Fruit fly (Drosophila melanogaster) whole organism, embryonic: ENCODE data around the gene CG1951.
A peak's percentile ranks its signal among the peaks of the same experiment; 100 is the strongest.

Source experiments
- BEAF-32 ChIP-seq: fragments of 200-800 bp; sonication (Bioruptor generic); optimal IDR thresholded peaks from 3 replicates; lab custom pipeline; 2017; ENCODE audit warnings: missing biosample characterization, missing genetic modification characterization, mild to moderate bottlenecking, moderate library complexity, missing genetic modification reagents
- CG11695 ChIP-seq: fragments of 200-800 bp; sonication (Bioruptor generic); IDR thresholded peaks from 3 replicates; pipeline ENCODE4 v1.3.6; 2022; ENCODE audit warnings: missing biosample characterization, missing genetic modification characterization
- CG11696 ChIP-seq: fragments of 200-800 bp; sonication (Bioruptor generic); IDR thresholded peaks from 2 replicates; pipeline ENCODE4 v1.3.6; 2022; ENCODE audit warnings: missing biosample characterization, missing genetic modification characterization
- CG12071 ChIP-seq: fragments of 200-800 bp; sonication (Bioruptor generic); optimal IDR thresholded peaks from 3 replicates; lab custom pipeline; 2018; ENCODE audit warnings: missing biosample characterization, mild to moderate bottlenecking, missing genetic modification characterization
- CG12104 ChIP-seq: fragments of 200-800 bp; sonication (Bioruptor generic); optimal IDR thresholded peaks from 3 replicates; lab custom pipeline; 2016; ENCODE audit warnings: missing biosample characterization, missing genetic modification characterization
- CG12155 ChIP-seq: fragments of 200-800 bp; sonication (Bioruptor generic); optimal IDR thresholded peaks from 3 replicates; lab custom pipeline; 2016; ENCODE audit warnings: missing biosample characterization, missing genetic modification characterization
- CG12299 ChIP-seq: fragments of 200-800 bp; sonication (Bioruptor generic); optimal IDR thresholded peaks from 2 replicates; lab custom pipeline; 2018; ENCODE audit warnings: missing biosample characterization, mild to moderate bottlenecking, missing genetic modification characterization
- CG12744 ChIP-seq: fragments of 200-800 bp; sonication (Bioruptor generic); optimal IDR thresholded peaks from 2 replicates; lab custom pipeline; 2016; ENCODE audit warnings: missing biosample characterization, missing genetic modification characterization
- CG15696 ChIP-seq: fragments of 200-800 bp; sonication (Bioruptor generic); optimal IDR thresholded peaks from 2 replicates; lab custom pipeline; 2019; ENCODE audit warnings: missing biosample characterization, mild to moderate bottlenecking, missing genetic modification characterization, moderate library complexity
- CG1647 ChIP-seq: fragments of 200-800 bp; sonication (Bioruptor generic); optimal IDR thresholded peaks from 3 replicates; lab custom pipeline; 2016; ENCODE audit warnings: missing biosample characterization, missing genetic modification characterization
- CG16813 ChIP-seq: fragments of 200-800 bp; sonication (Bioruptor generic); IDR thresholded peaks from 3 replicates; pipeline ENCODE4 v1.3.6; 2022; ENCODE audit warnings: missing biosample characterization, missing genetic modification characterization; ENCODE audit not compliant: partially characterized antibody
- CG17328 ChIP-seq: fragments of 200-800 bp; sonication (Bioruptor generic); IDR thresholded peaks from 2 replicates; pipeline ENCODE4 v1.3.6; 2022; ENCODE audit warnings: missing biosample characterization, missing genetic modification characterization
- CG17359 ChIP-seq: fragments of 200-800 bp; sonication (Bioruptor generic); optimal IDR thresholded peaks from 3 replicates; lab custom pipeline; 2018; ENCODE audit warnings: missing biosample characterization, mild to moderate bottlenecking, missing genetic modification characterization, moderate library complexity
- CG17912 ChIP-seq: fragments of 200-800 bp; sonication (Bioruptor generic); optimal IDR thresholded peaks from 2 replicates; lab custom pipeline; 2018; ENCODE audit warnings: missing biosample characterization, mild to moderate bottlenecking, missing genetic modification characterization
- CG2712 ChIP-seq: fragments of 200-800 bp; optimal IDR thresholded peaks from 3 replicates; lab custom pipeline; 2019; ENCODE audit warnings: missing biosample characterization, mild to moderate bottlenecking, missing genetic modification characterization, moderate library complexity
- CG31441 ChIP-seq: fragments of 200-800 bp; sonication (Bioruptor generic); IDR thresholded peaks from 2 replicates; pipeline ENCODE4 v1.3.6; 2022; ENCODE audit warnings: missing biosample characterization, missing genetic modification characterization
- CG42726 ChIP-seq: fragments of 200-800 bp; sonication (Bioruptor generic); IDR thresholded peaks from 2 replicates; pipeline ENCODE4 v1.3.6; 2022; ENCODE audit warnings: missing biosample characterization, missing genetic modification characterization; ENCODE audit not compliant: partially characterized antibody
- CG4617 ChIP-seq: fragments of 200-800 bp; sonication (Bioruptor generic); optimal IDR thresholded peaks from 3 replicates; lab custom pipeline; 2016; ENCODE audit warnings: missing biosample characterization, missing genetic modification characterization, borderline replicate concordance
- CG6654 ChIP-seq: fragments of 200-800 bp; sonication (Bioruptor generic); optimal IDR thresholded peaks from 2 replicates; lab custom pipeline; 2017; ENCODE audit warnings: missing biosample characterization, mild to moderate bottlenecking, missing genetic modification characterization
- CG7928 ChIP-seq: fragments of 200-800 bp; sonication (Bioruptor generic); optimal IDR thresholded peaks from 2 replicates; lab custom pipeline; 2017; ENCODE audit warnings: missing biosample characterization, mild to moderate bottlenecking, missing genetic modification characterization
- CG8359 ChIP-seq: fragments of 200-800 bp; sonication (Bioruptor generic); optimal IDR thresholded peaks from 2 replicates; lab custom pipeline; 2017; ENCODE audit warnings: missing biosample characterization, mild to moderate bottlenecking, missing genetic modification characterization, borderline replicate concordance
- CG8924 ChIP-seq: fragments of 200-800 bp; optimal IDR thresholded peaks from 3 replicates; lab custom pipeline; 2019; ENCODE audit warnings: missing biosample characterization, mild to moderate bottlenecking, missing genetic modification characterization, moderate library complexity
- D19B ChIP-seq: fragments of 200-800 bp; sonication (Bioruptor generic); optimal IDR thresholded peaks from 2 replicates; lab custom pipeline; 2017; ENCODE audit warnings: missing biosample characterization, mild to moderate bottlenecking, missing genetic modification characterization
- Dip2 ChIP-seq: fragments of 200-800 bp; sonication (Bioruptor generic); IDR thresholded peaks from 2 replicates; pipeline ENCODE4 v1.3.6; 2022; ENCODE audit warnings: missing biosample characterization, missing genetic modification characterization
- Doc3 ChIP-seq: fragments of 200-800 bp; sonication (Bioruptor generic); IDR thresholded peaks from 3 replicates; pipeline ENCODE4 v1.3.6; 2022; ENCODE audit warnings: missing biosample characterization, missing genetic modification characterization; ENCODE audit not compliant: partially characterized antibody
- Fer2 ChIP-seq: fragments of 200-800 bp; sonication (Bioruptor generic); optimal IDR thresholded peaks from 2 replicates; lab custom pipeline; 2018; ENCODE audit warnings: missing biosample characterization, mild to moderate bottlenecking, missing genetic modification characterization, moderate library complexity
- H2.0 ChIP-seq: fragments of 200-800 bp; sonication (Bioruptor generic); IDR thresholded peaks from 2 replicates; pipeline ENCODE4 v1.3.6; 2022; ENCODE audit warnings: missing biosample characterization, missing genetic modification characterization
- HLH3B ChIP-seq: fragments of 200-800 bp; sonication (Bioruptor generic); IDR thresholded peaks from 2 replicates; pipeline ENCODE4 v1.3.6; 2022; ENCODE audit warnings: missing biosample characterization, missing genetic modification characterization
- HLHmδ ChIP-seq: fragments of 200-800 bp; sonication (Bioruptor generic); optimal IDR thresholded peaks from 2 replicates; lab custom pipeline; 2018; ENCODE audit warnings: missing biosample characterization, mild to moderate bottlenecking, missing genetic modification characterization, moderate library complexity
- Mes4 ChIP-seq: fragments of 200-800 bp; sonication (Bioruptor generic); optimal IDR thresholded peaks from 2 replicates; lab custom pipeline; 2016; ENCODE audit warnings: missing biosample characterization, missing genetic modification characterization
- NK7.1 ChIP-seq: fragments of 200-800 bp; sonication (Bioruptor generic); optimal IDR thresholded peaks from 3 replicates; lab custom pipeline; 2016; ENCODE audit warnings: missing biosample characterization, missing genetic modification characterization
- Nf-YB ChIP-seq: fragments of 200-800 bp; sonication (Bioruptor generic); optimal IDR thresholded peaks from 3 replicates; lab custom pipeline; 2019; ENCODE audit warnings: missing biosample characterization, mild to moderate bottlenecking, missing genetic modification characterization, moderate library complexity
- NfI ChIP-seq: fragments of 200-800 bp; sonication (Bioruptor generic); optimal IDR thresholded peaks from 3 replicates; lab custom pipeline; 2018; ENCODE audit warnings: missing biosample characterization, mild to moderate bottlenecking, missing genetic modification characterization, moderate library complexity
- PHDP ChIP-seq: fragments of 200-800 bp; sonication (Bioruptor generic); optimal IDR thresholded peaks from 3 replicates; lab custom pipeline; 2018; ENCODE audit warnings: missing biosample characterization, mild to moderate bottlenecking, missing genetic modification characterization, moderate library complexity
- Side ChIP-seq: fragments of 200-800 bp; sonication (Bioruptor generic); optimal IDR thresholded peaks from 2 replicates; lab custom pipeline; 2016; ENCODE audit warnings: missing biosample characterization, missing genetic modification characterization
- Taf1 ChIP-seq: fragments of 200-800 bp; sonication (Bioruptor generic); IDR thresholded peaks from 2 replicates; pipeline ENCODE4 v1.3.6; 2022; ENCODE audit warnings: missing biosample characterization, missing genetic modification characterization
- cad ChIP-seq: fragments of >200 bp; optimal IDR thresholded peaks from 2 replicates; lab custom pipeline; 2017; ENCODE audit warnings: missing biosample characterization, missing genetic modification characterization
- cato ChIP-seq: fragments of 200-800 bp; sonication (Bioruptor generic); optimal IDR thresholded peaks from 2 replicates; lab custom pipeline; 2016; ENCODE audit warnings: missing biosample characterization, missing genetic modification characterization, borderline replicate concordance
- chn ChIP-seq: fragments of 200-800 bp; sonication (Bioruptor generic); optimal IDR thresholded peaks from 2 replicates; lab custom pipeline; 2016; ENCODE audit warnings: missing biosample characterization, missing genetic modification characterization
- crol ChIP-seq: fragments of 200-800 bp; sonication (Bioruptor generic); IDR thresholded peaks from 2 replicates; pipeline ENCODE4 v1.3.6; 2022; ENCODE audit warnings: missing biosample characterization, missing genetic modification characterization
- da ChIP-seq: fragments of 200-800 bp; sonication (Bioruptor generic); optimal IDR thresholded peaks from 2 replicates; lab custom pipeline; 2016; ENCODE audit warnings: missing biosample characterization, missing genetic modification characterization
- ham ChIP-seq: fragments of 200-800 bp; sonication (Bioruptor generic); IDR thresholded peaks from 2 replicates; pipeline ENCODE4 v1.3.6; 2022; ENCODE audit warnings: missing biosample characterization, missing genetic modification characterization
- ind ChIP-seq: fragments of 200-800 bp; sonication (Bioruptor generic); optimal IDR thresholded peaks from 3 replicates; lab custom pipeline; 2016; ENCODE audit warnings: missing biosample characterization, missing genetic modification characterization
- nmo ChIP-seq: fragments of 200-800 bp; sonication (Bioruptor generic); optimal IDR thresholded peaks from 2 replicates; lab custom pipeline; 2018; ENCODE audit warnings: missing biosample characterization, mild to moderate bottlenecking, missing genetic modification characterization, moderate library complexity
- onecut ChIP-seq: fragments of 200-800 bp; sonication (Bioruptor generic); IDR thresholded peaks from 2 replicates; pipeline ENCODE4 v1.3.6; 2022; ENCODE audit warnings: missing biosample characterization, missing genetic modification characterization
- slou ChIP-seq: fragments of 200-800 bp; sonication (Bioruptor generic); optimal IDR thresholded peaks from 3 replicates; lab custom pipeline; 2016; ENCODE audit warnings: missing biosample characterization, missing genetic modification characterization
- toy ChIP-seq: fragments of 200-800 bp; sonication (Bioruptor generic); IDR thresholded peaks from 2 replicates; pipeline ENCODE4 v1.3.6; 2022; ENCODE audit warnings: missing biosample characterization, missing genetic modification characterization
- wor ChIP-seq: fragments of 200-800 bp; sonication (Bioruptor generic); IDR thresholded peaks from 2 replicates; pipeline ENCODE4 v1.3.6; 2022; ENCODE audit warnings: missing biosample characterization, missing genetic modification characterization
- zfh1 ChIP-seq: fragments of 200-800 bp; sonication (Bioruptor generic); IDR thresholded peaks from 3 replicates; pipeline ENCODE4 v1.3.6; 2022; ENCODE audit warnings: missing biosample characterization, missing genetic modification characterization

CG1951 gene

DNA sequence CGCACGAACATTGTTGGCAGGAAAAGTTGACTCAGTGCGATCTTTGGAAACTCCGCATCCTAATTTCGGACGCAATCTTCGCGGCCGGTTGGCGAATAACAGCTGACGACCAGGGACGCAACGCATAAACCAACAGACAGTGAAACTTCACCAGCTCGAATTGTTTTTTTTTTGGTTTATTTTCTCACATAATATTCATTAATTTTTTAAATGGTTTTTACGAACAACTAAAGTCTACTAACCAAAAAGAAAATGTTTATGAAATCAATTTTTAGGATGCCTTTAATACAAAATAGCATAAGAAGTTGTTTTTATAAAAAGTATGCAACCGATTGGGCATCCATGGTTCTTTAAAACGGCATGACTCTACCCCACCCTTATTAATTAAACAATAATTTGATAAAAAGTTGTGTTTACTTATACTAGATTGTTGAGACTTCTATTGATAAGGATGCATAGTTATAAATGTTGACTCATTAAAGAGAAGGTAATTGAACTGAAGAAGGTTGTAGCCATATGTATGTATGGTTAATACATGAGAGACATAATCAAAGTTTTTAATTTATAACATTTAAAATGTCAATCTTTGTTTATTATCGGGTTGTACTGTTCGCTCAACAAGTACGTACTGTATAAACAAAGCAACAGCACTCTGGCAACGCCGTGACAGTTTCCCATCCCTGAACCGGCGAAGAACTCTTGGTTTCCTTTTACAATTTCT lies 7.0 kb downstream of the CG1951 start, which contains the start of the genes beta4GalNAcTB and Cpsf100 (continued):
- TF ChIP-seq Fer2 (peak; percentile 31), crol (GFP tag; lab: Robert Waterston, UW) (no peak), wor (GFP tag; lab: Robert Waterston, UW) (peak; percentile 21; the same call in 1 of the 2 replicates), CG4617 (GFP tag; lab: Kevin White, UChicago) (peak; percentile 4), NfI (GFP tag; lab: Kevin White, UChicago) (peak; percentile 62), CG11696 (0 out of 2 replicates have a peak, but pooled peaks have one; percentile 37), Doc3 (GFP tag; lab: Robert Waterston, UW) (no peak), CG12104 (GFP tag; lab: Kevin White, UChicago) (peak; percentile 79), CG7928 (peak; percentile 91), D19B (GFP tag; lab: Kevin White, UChicago) (peak; percentile 35), cad (GFP tag; lab: Kevin White, UChicago) (no peak), CG16813 (GFP tag; lab: Robert Waterston, UW) (no peak), CG15696 (peak; percentile 72), CG12155 (GFP tag; lab: Kevin White, UChicago) (peak; percentile 48), CG17328 (GFP tag; lab: Robert Waterston, UW) (peak; percentile 43), CG42726 (GFP tag; lab: Robert Waterston, UW) (no peak), cato (GFP tag; lab: Kevin White, UChicago) (peak; percentile 46), zfh1 (GFP tag; lab: Robert Waterston, UW) (peak; percentile 67; the same call in 2 of the 3 replicates), ind (peak; percentile 84), H2.0 (peak; percentile 63), PHDP (tag; lab: Kevin White, UChicago) (peak; percentile 47), CG8924 (tag; lab: Kevin White, UChicago) (peak; percentile 83), CG8359 (GFP tag; lab: Kevin White, UChicago) (peak; percentile 8), onecut (GFP tag; lab: Robert Waterston, UW) (0 out of 2 replicates have a peak, but pooled peaks have one; percentile 6), nmo (peak; percentile 86), slou (GFP tag; lab: Kevin White, UChicago) (peak; percentile 60), da (GFP tag; lab: Kevin White, UChicago) (no peak), CG11695 (GFP tag; lab: Robert Waterston, UW) (peak; percentile 25; the same call in 1 of the 3 replicates), CG12071 (GFP tag; lab: Kevin White, UChicago) (no peak), Mes4 (GFP tag; lab: Kevin White, UChicago) (peak; percentile 55), HLHmδ (GFP tag; lab: Kevin White, UChicago) (no peak), CG31441 (GFP tag; lab: Robert Waterston, UW) (peak; percentile 74), chn (peak; percentile 40), Side (GFP tag; lab: Kevin White, UChicago) (peak; percentile 39), HLH3B (GFP tag; lab: Robert Waterston, UW) (peak; percentile 57), CG1647 (GFP tag; lab: Kevin White, UChicago) (no peak), CG17912 (GFP tag; lab: Kevin White, UChicago) (no peak), CG2712 (peak; percentile 80), CG12744 (GFP tag; lab: Kevin White, UChicago) (peak; percentile 40), CG6654 (GFP tag; lab: Kevin White, UChicago) (peak; percentile 35), NK7.1 (GFP tag; lab: Kevin White, UChicago) (no peak), CG17359 (tag; lab: Kevin White, UChicago) (peak; percentile 41), CG12299 (tag; lab: Kevin White, UChicago) (peak; percentile 3), toy (GFP tag; lab: Robert Waterston, UW) (no peak), Nf-YB (peak; percentile 24), Taf1 (0 out of 2 replicates have a peak, but pooled peaks have one; percentile 7), Dip2 (GFP tag; lab: Robert Waterston, UW) (no peak), ham (GFP tag; lab: Robert Waterston, UW) (no peak), BEAF-32 (GFP tag; lab: Kevin White, UChicago) (peak; percentile 7)
